Fruit fly (Drosophila melanogaster): Measurements from ENCODE around the gene CG14331.
A peak's percentile ranks its signal among the peaks of the same experiment; 100 is the strongest.

CG14331 gene

dm6 chr3R:17430481-17430880 is 10.0 kb downstream of the CG14331 start (continued):
- TF ChIP-seq net (GFP tag; optimal IDR thresholded peaks at IDR 0.05), result peak; percentile 23
- TF ChIP-seq CG6792 (GFP tag; optimal IDR thresholded peaks at IDR 0.05), result no peak
- TF ChIP-seq Lpt (GFP tag; optimal IDR thresholded peaks at IDR 0.05), result peak; percentile 17
- no peak for TF ChIP-seq Met (GFP tag; optimal IDR thresholded peaks at IDR 0.05)
- no peak for TF ChIP-seq CG7368 (GFP tag; optimal IDR thresholded peaks at IDR 0.05)
- TF ChIP-seq Sox102F (GFP tag; optimal IDR thresholded peaks at IDR 0.05), result no peak
- peak; percentile 27 for TF ChIP-seq CG4318 (GFP tag; optimal IDR thresholded peaks at IDR 0.05)
- TF ChIP-seq esn (GFP tag; optimal IDR thresholded peaks at IDR 0.05), result no peak
- TF ChIP-seq svp (GFP tag), result no peak
- TF ChIP-seq Sox14 (GFP tag; optimal IDR thresholded peaks at IDR 0.05), result no peak
- TF ChIP-seq Eip78C (GFP tag), result no peak
- TF ChIP-seq spab (GFP tag; optimal IDR thresholded peaks at IDR 0.05), result no peak
- peak; percentile 75 for TF ChIP-seq Hr4 (GFP tag; optimal IDR thresholded peaks at IDR 0.05)
- TF ChIP-seq Gug (GFP tag; IDR thresholded peaks at IDR 0.05), result peak; percentile 40; the same call in 1 of the 2 replicates
- no peak for TF ChIP-seq CG3032 (tag; optimal IDR thresholded peaks at IDR 0.05)
- no peak for TF ChIP-seq lz (GFP tag; optimal IDR thresholded peaks at IDR 0.05)
- no peak for TF ChIP-seq CG10631 (GFP tag; optimal IDR thresholded peaks at IDR 0.05)
- no peak for TF ChIP-seq Smox (GFP tag; optimal IDR thresholded peaks at IDR 0.05)
- no peak for TF ChIP-seq dsx (GFP tag; optimal IDR thresholded peaks at IDR 0.05; ENCODE audit: poor library complexity, severe bottlenecking)
- no peak for TF ChIP-seq CG10669 (GFP tag; optimal IDR thresholded peaks at IDR 0.05)
- TF ChIP-seq CG1621 (tag; optimal IDR thresholded peaks at IDR 0.05), result no peak
- no peak for TF ChIP-seq Sox15 (GFP tag; optimal IDR thresholded peaks at IDR 0.05)
- no peak for TF ChIP-seq CG8319 (GFP tag; optimal IDR thresholded peaks at IDR 0.05)
- TF ChIP-seq CG11294 (GFP tag; IDR thresholded peaks at IDR 0.05), result peak; percentile 30; the same call in 1 of the 2 replicates
- no peak for TF ChIP-seq CG31627 (GFP tag; optimal IDR thresholded peaks at IDR 0.05)
- TF ChIP-seq OdsH (GFP tag; optimal IDR thresholded peaks at IDR 0.05), result peak; percentile 37
- no peak for TF ChIP-seq salr (GFP tag; optimal IDR thresholded peaks at IDR 0.05)
- no peak for TF ChIP-seq Eip93F (GFP tag; optimal IDR thresholded peaks at IDR 0.05)
- TF ChIP-seq Ets96B (tag; optimal IDR thresholded peaks at IDR 0.05), result no peak
- no peak for TF ChIP-seq fkh (GFP tag; optimal IDR thresholded peaks at IDR 0.05)
- peak; percentile 35 for TF ChIP-seq dac (GFP tag; optimal IDR thresholded peaks at IDR 0.05)
- TF ChIP-seq CG34406 (GFP tag; optimal IDR thresholded peaks at IDR 0.05), result no peak
- TF ChIP-seq CG6808 (GFP tag; optimal IDR thresholded peaks at IDR 0.05), result no peak
- no peak for TF ChIP-seq CG6854 (GFP tag; optimal IDR thresholded peaks at IDR 0.05)
- no peak for TF ChIP-seq Eip75B (GFP tag; optimal IDR thresholded peaks at IDR 0.05)
- TF ChIP-seq topi (GFP tag; optimal IDR thresholded peaks at IDR 0.05), result no peak
- peak; percentile 19 for TF ChIP-seq achi (GFP tag; optimal IDR thresholded peaks at IDR 0.05)
- TF ChIP-seq acj6 (GFP tag; optimal IDR thresholded peaks at IDR 0.05), result no peak
- peak; percentile 55; the same call in 2 of the 3 replicates for TF ChIP-seq CG8119 (GFP tag; IDR thresholded peaks at IDR 0.05)
- TF ChIP-seq Hr38 (GFP tag; optimal IDR thresholded peaks at IDR 0.05), result no peak
- TF ChIP-seq fd85E (GFP tag; optimal IDR thresholded peaks at IDR 0.05), result no peak
- 0 out of 3 replicates have a peak, but pooled peaks have one; percentile 41 for TF ChIP-seq CG6163 (GFP tag; IDR thresholded peaks at IDR 0.05)
- no peak for TF ChIP-seq ss (GFP tag; optimal IDR thresholded peaks at IDR 0.05)

dm6 chr3R:17426265-17426664 is 14.3 kb downstream of the CG14331 start:
- TF ChIP-seq CG6792 (GFP tag; optimal IDR thresholded peaks at IDR 0.05), result no peak
- no peak for TF ChIP-seq Lpt (GFP tag; optimal IDR thresholded peaks at IDR 0.05)
- no peak for TF ChIP-seq cyc (GFP tag; optimal IDR thresholded peaks at IDR 0.05)
- TF ChIP-seq Ets21C (GFP tag; optimal IDR thresholded peaks at IDR 0.05), result no peak
- TF ChIP-seq CG3919 (GFP tag; optimal IDR thresholded peaks at IDR 0.05), result no peak
- no peak for TF ChIP-seq lz (GFP tag; optimal IDR thresholded peaks at IDR 0.05)
- TF ChIP-seq CG16779 (tag; optimal IDR thresholded peaks at IDR 0.05), result no peak
- TF ChIP-seq CG8119 (GFP tag; IDR thresholded peaks at IDR 0.05), result no peak
- no peak for TF ChIP-seq CG10669 (GFP tag; optimal IDR thresholded peaks at IDR 0.05)
- no peak for TF ChIP-seq Eip75B (GFP tag; optimal IDR thresholded peaks at IDR 0.05)
- TF ChIP-seq CG6854 (GFP tag; optimal IDR thresholded peaks at IDR 0.05), result no peak
- no peak for TF ChIP-seq CG6276 (GFP tag; optimal IDR thresholded peaks at IDR 0.05)
- TF ChIP-seq Hr38 (GFP tag; optimal IDR thresholded peaks at IDR 0.05), result no peak
- no peak for TF ChIP-seq vri (GFP tag; optimal IDR thresholded peaks at IDR 0.05)
- TF ChIP-seq spab (GFP tag; optimal IDR thresholded peaks at IDR 0.05), result no peak
- no peak for TF ChIP-seq CG31627 (GFP tag; optimal IDR thresholded peaks at IDR 0.05)
- TF ChIP-seq fd85E (GFP tag; optimal IDR thresholded peaks at IDR 0.05), result no peak
- TF ChIP-seq pdm3 (GFP tag; optimal IDR thresholded peaks at IDR 0.05), result no peak
- no peak for TF ChIP-seq CG8632 (GFP tag; optimal IDR thresholded peaks at IDR 0.05)
- TF ChIP-seq CG34406 (GFP tag; optimal IDR thresholded peaks at IDR 0.05), result no peak
